Worm (Caenorhabditis elegans) whole organism, mixed stage, embryonic: ENCODE results near the gene cest-31.

Experiments
- elt-3 ChIP-seq: fragments of 150-350 bp; optimal IDR thresholded peaks from 2 replicates; lab custom pipeline; 2014; ENCODE audit warnings: missing biosample characterization, missing genetic modification characterization
- nhr-237 ChIP-seq: fragments of 150-350 bp; optimal IDR thresholded peaks from 2 replicates; lab custom pipeline; 2014; ENCODE audit warnings: missing biosample characterization, missing genetic modification characterization
- snpc-4 ChIP-seq: fragments of 150-350 bp; optimal IDR thresholded peaks from 2 replicates; lab custom pipeline; 2014; ENCODE audit warnings: missing biosample characterization, missing genetic modification characterization

DNA sequence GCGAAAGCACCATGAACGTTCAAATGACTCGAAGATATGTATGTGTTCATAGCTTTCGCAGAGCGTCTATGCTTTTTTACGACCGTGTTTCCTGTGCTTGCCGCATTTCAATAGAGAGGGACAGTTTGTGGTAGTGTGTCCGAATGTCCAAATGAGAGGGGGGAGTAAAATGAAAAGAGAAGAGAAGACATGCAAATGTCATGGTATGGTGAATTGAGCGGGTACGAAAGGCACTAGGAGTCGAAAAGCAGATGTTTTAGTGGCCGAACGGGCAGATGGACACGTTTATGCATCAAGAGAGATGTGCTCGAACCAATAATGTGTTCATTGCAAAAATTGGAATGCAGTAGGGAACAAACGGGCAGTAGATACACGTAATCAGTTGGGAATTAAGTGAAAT lies 11.4 kb downstream of the cest-31 start:
- no peak for TF ChIP-seq elt-3
- TF ChIP-seq snpc-4 (tag; lab: Kevin White, UChicago), result no peak
- TF ChIP-seq nhr-237 (tag; lab: Kevin White, UChicago), result no peak
